Worm (Caenorhabditis elegans): ENCODE results near the gene sfxn-1.1.

Gene sfxn-1.1

ce11 chrII:9551536-9551935 lies 32.9 kb upstream of the sfxn-1.1 start, which contains the start of gene F35H8.12:
F35H8.12 (plus strand) TSS chrII:9551836.
- TF ChIP-seq T22C8.4 (GFP tag; IDR thresholded peaks at IDR 0.05) (no peak), ztf-23 (GFP tag; IDR thresholded peaks at IDR 0.05) (no peak), klf-2 (GFP tag; conservative IDR thresholded peaks at IDR 0.05) (no peak)

- TF ChIP-seq cog-1 (tag; optimal IDR thresholded peaks at IDR 0.05) (no peak), ref-1 (GFP tag; conservative IDR thresholded peaks at IDR 0.05) (no peak), flt-1 (GFP tag; IDR thresholded peaks at IDR 0.05) (no peak), tab-1 (GFP tag; IDR thresholded peaks at IDR 0.05) (no peak), ztf-23 (GFP tag; IDR thresholded peaks at IDR 0.05) (no peak), klf-2 (GFP tag; conservative IDR thresholded peaks at IDR 0.05) (no peak), ztf-29 (GFP tag; IDR thresholded peaks at IDR 0.05) (no peak), T22C8.4 (GFP tag; IDR thresholded peaks at IDR 0.05) (no peak), med-1 (GFP tag; optimal IDR thresholded peaks at IDR 0.05; ENCODE audit: insufficient read depth) (no peak)
Measured at ce11 chrII:9550718-9551117, 32.0 kb upstream of the sfxn-1.1 start, which contains the start of gene sra-6. sra-6 (minus strand) TSS chrII:9550818.

ce11 chrII:9544386-9544785 lies 25.7 kb upstream of the sfxn-1.1 start, which contains the start of gene sra-7:
sra-7 (plus strand) TSS chrII:9544686.
- TF ChIP-seq med-1 (GFP tag; optimal IDR thresholded peaks at IDR 0.05; ENCODE audit: insufficient read depth) (no peak), tab-1 (GFP tag; IDR thresholded peaks at IDR 0.05) (no peak), cog-1 (tag; optimal IDR thresholded peaks at IDR 0.05) (no peak), ztf-23 (GFP tag; IDR thresholded peaks at IDR 0.05) (no peak), T22C8.4 (GFP tag; IDR thresholded peaks at IDR 0.05) (no peak), klf-2 (GFP tag; conservative IDR thresholded peaks at IDR 0.05) (no peak), ref-1 (GFP tag; conservative IDR thresholded peaks at IDR 0.05) (no peak), ztf-29 (GFP tag; IDR thresholded peaks at IDR 0.05) (no peak), flt-1 (GFP tag; IDR thresholded peaks at IDR 0.05) (no peak)

ce11 chrII:9542785-9543184 lies 24.1 kb upstream of the sfxn-1.1 start, which contains the start of gene sra-4:
sra-4 (minus strand) TSS chrII:9542885.
- no peak for TF ChIP-seq tab-1 (GFP tag; IDR thresholded peaks at IDR 0.05)
- no peak for TF ChIP-seq T22C8.4 (GFP tag; IDR thresholded peaks at IDR 0.05)

ce11 chrII:9540723-9541122 lies 22.0 kb upstream of the sfxn-1.1 start, which contains the start of gene sra-3:
sra-3 (minus strand) TSS chrII:9540823.
- TF ChIP-seq ztf-29 (GFP tag; IDR thresholded peaks at IDR 0.05) (no peak), med-1 (GFP tag; optimal IDR thresholded peaks at IDR 0.05; ENCODE audit: insufficient read depth) (no peak), klf-2 (GFP tag; conservative IDR thresholded peaks at IDR 0.05) (no peak), ztf-23 (GFP tag; IDR thresholded peaks at IDR 0.05) (no peak), cog-1 (tag; optimal IDR thresholded peaks at IDR 0.05) (no peak), T22C8.4 (GFP tag; IDR thresholded peaks at IDR 0.05) (no peak), tab-1 (GFP tag; IDR thresholded peaks at IDR 0.05) (no peak), flt-1 (GFP tag; IDR thresholded peaks at IDR 0.05) (no peak), ref-1 (GFP tag; conservative IDR thresholded peaks at IDR 0.05) (no peak)

ce11 chrII:9537429-9537828 lies 18.7 kb upstream of the sfxn-1.1 start, which contains the start of gene sra-8:
sra-8 (plus strand) TSS chrII:9537729.
- TF ChIP-seq ztf-23 (GFP tag; IDR thresholded peaks at IDR 0.05), result no peak
- no peak for TF ChIP-seq flt-1 (GFP tag; IDR thresholded peaks at IDR 0.05)
- no peak for TF ChIP-seq cog-1 (tag; optimal IDR thresholded peaks at IDR 0.05)
- TF ChIP-seq ztf-29 (GFP tag; IDR thresholded peaks at IDR 0.05), result no peak
- no peak for TF ChIP-seq klf-2 (GFP tag; conservative IDR thresholded peaks at IDR 0.05)
- no peak for TF ChIP-seq med-1 (GFP tag; optimal IDR thresholded peaks at IDR 0.05; ENCODE audit: insufficient read depth)
- TF ChIP-seq tab-1 (GFP tag; IDR thresholded peaks at IDR 0.05), result no peak
- no peak for TF ChIP-seq T22C8.4 (GFP tag; IDR thresholded peaks at IDR 0.05)

- TF ChIP-seq med-1 (GFP tag; optimal IDR thresholded peaks at IDR 0.05; ENCODE audit: insufficient read depth) (no peak), ref-1 (GFP tag; conservative IDR thresholded peaks at IDR 0.05) (no peak), ztf-23 (GFP tag; IDR thresholded peaks at IDR 0.05) (no peak), T22C8.4 (GFP tag; IDR thresholded peaks at IDR 0.05) (no peak), tab-1 (GFP tag; IDR thresholded peaks at IDR 0.05) (no peak), cog-1 (tag; optimal IDR thresholded peaks at IDR 0.05) (no peak), klf-2 (GFP tag; conservative IDR thresholded peaks at IDR 0.05) (no peak), ztf-29 (GFP tag; IDR thresholded peaks at IDR 0.05) (no peak), flt-1 (GFP tag; IDR thresholded peaks at IDR 0.05) (no peak)
Measured at ce11 chrII:9532011-9532410, 13.3 kb upstream of the sfxn-1.1 start, which contains the start of gene sra-9. sra-9 (plus strand) TSS chrII:9532311.

- TF ChIP-seq cog-1 (tag; optimal IDR thresholded peaks at IDR 0.05), result no peak
- TF ChIP-seq ztf-29 (GFP tag; IDR thresholded peaks at IDR 0.05), result no peak
- TF ChIP-seq klf-2 (GFP tag; conservative IDR thresholded peaks at IDR 0.05), result no peak
- no peak for TF ChIP-seq med-1 (GFP tag; optimal IDR thresholded peaks at IDR 0.05; ENCODE audit: insufficient read depth)
- TF ChIP-seq tab-1 (GFP tag; IDR thresholded peaks at IDR 0.05), result no peak
- TF ChIP-seq ztf-23 (GFP tag; IDR thresholded peaks at IDR 0.05), result no peak
- no peak for TF ChIP-seq T22C8.4 (GFP tag; IDR thresholded peaks at IDR 0.05)
- TF ChIP-seq ref-1 (GFP tag; conservative IDR thresholded peaks at IDR 0.05), result no peak
- no peak for TF ChIP-seq flt-1 (GFP tag; IDR thresholded peaks at IDR 0.05)
Measured at ce11 chrII:9528480-9528879, 9.8 kb upstream of the sfxn-1.1 start, which contains the start of gene sra-2. sra-2 (plus strand) TSS chrII:9528780.

- TF ChIP-seq klf-2 (GFP tag; conservative IDR thresholded peaks at IDR 0.05), result no peak
- TF ChIP-seq med-1 (GFP tag; optimal IDR thresholded peaks at IDR 0.05; ENCODE audit: insufficient read depth), result no peak
- TF ChIP-seq flt-1 (GFP tag; IDR thresholded peaks at IDR 0.05), result no peak
- no peak for TF ChIP-seq ztf-23 (GFP tag; IDR thresholded peaks at IDR 0.05)
- no peak for TF ChIP-seq ref-1 (GFP tag; conservative IDR thresholded peaks at IDR 0.05)
- TF ChIP-seq cog-1 (tag; optimal IDR thresholded peaks at IDR 0.05), result no peak
- TF ChIP-seq tab-1 (GFP tag; IDR thresholded peaks at IDR 0.05), result no peak
- no peak for TF ChIP-seq T22C8.4 (GFP tag; IDR thresholded peaks at IDR 0.05)
- TF ChIP-seq ztf-29 (GFP tag; IDR thresholded peaks at IDR 0.05), result no peak
Measured at ce11 chrII:9523539-9524224, 5.0 kb upstream of the sfxn-1.1 start, which contains the start of gene mex-6. mex-6 (plus strand) TSS chrII:9524174.
